Worm (Caenorhabditis elegans): Measurements from ENCODE around the gene clec-196.

DNA sequence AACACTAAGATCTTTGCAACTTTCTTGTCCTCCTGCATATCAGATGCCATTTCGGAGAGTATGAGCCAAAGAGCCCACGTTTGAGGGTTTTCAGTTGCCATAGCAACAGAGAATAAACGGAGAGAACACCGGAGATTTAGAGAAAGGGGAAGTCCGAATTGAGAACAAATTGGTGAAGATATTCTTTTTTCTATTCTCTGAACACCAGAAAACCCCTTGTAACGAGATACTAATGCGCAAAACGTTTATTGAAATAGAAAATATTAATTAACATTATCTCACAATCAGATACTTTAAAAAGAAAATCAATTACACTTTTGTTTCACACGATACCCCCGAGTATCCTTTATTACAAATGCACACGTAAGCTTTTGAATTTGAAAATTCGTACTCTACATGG lies 25.2 kb downstream of the clec-196 start, which contains the start of gene ifta-2:
- no peak for TF ChIP-seq sox-4 (tag; optimal IDR thresholded peaks at IDR 0.05)
- TF ChIP-seq fax-1 (tag; optimal IDR thresholded peaks at IDR 0.05) = no peak
- TF ChIP-seq syd-9 (tag; optimal IDR thresholded peaks at IDR 0.05) = no peak
- TF ChIP-seq pax-1 (tag; optimal IDR thresholded peaks at IDR 0.05) = no peak
- TF ChIP-seq K02D7.2 (tag; optimal IDR thresholded peaks at IDR 0.05) = no peak
- TF ChIP-seq C38D4.7 (GFP tag; optimal IDR thresholded peaks at IDR 0.05) = no peak
- no peak for TF ChIP-seq nhr-232 (tag; optimal IDR thresholded peaks at IDR 0.05)
- TF ChIP-seq nhr-11 (tag; optimal IDR thresholded peaks at IDR 0.05) = no peak
- no peak for TF ChIP-seq pag-3 (tag; optimal IDR thresholded peaks at IDR 0.05; ENCODE audit: borderline replicate concordance)
- TF ChIP-seq ama-1 (optimal IDR thresholded peaks at IDR 0.05) = no peak
- no peak for TF ChIP-seq dve-1 (tag; optimal IDR thresholded peaks at IDR 0.05)
